Worm (Caenorhabditis elegans) whole organism, young adult: Measurements from ENCODE around the gene F13B9.2.

Experiments used
- C06A6.2 ChIP-seq: fragments of 200-800 bp; sonication (Bioruptor generic); conservative IDR thresholded peaks from 2 replicates; pipeline ENCODE4 v1.3.6; 2022; ENCODE audit warnings: missing genetic modification characterization, missing compliant biosample characterization
- F10E7.11 ChIP-seq: sonication (generic microtip); optimal IDR thresholded peaks from 2 replicates; lab custom pipeline; 2017; ENCODE audit warnings: mild to moderate bottlenecking, missing genetic modification characterization, moderate library complexity, missing compliant biosample characterization
- F22D6.2 ChIP-seq: sonication (generic microtip); optimal IDR thresholded peaks from 2 replicates; lab custom pipeline; 2016; ENCODE audit warnings: mild to moderate bottlenecking, missing genetic modification characterization, missing compliant biosample characterization
- F37B4.10 ChIP-seq: fragments of 200-800 bp; sonication (Bioruptor generic); IDR thresholded peaks from 2 replicates; pipeline ENCODE4 v1.3.6; 2022; ENCODE audit warnings: missing genetic modification characterization, missing compliant biosample characterization
- F39B2.1 ChIP-seq: fragments of 200-800 bp; sonication (Bioruptor generic); IDR thresholded peaks from 2 replicates; pipeline ENCODE4 v1.3.6; 2022; ENCODE audit warnings: missing genetic modification reagents, missing genetic modification characterization, missing compliant biosample characterization
- F52B5.7 ChIP-seq: sonication (generic microtip); optimal IDR thresholded peaks from 2 replicates; lab custom pipeline; 2016; ENCODE audit warnings: mild to moderate bottlenecking, missing genetic modification characterization, missing compliant biosample characterization
- F57A8.1 ChIP-seq: fragments of 200-800 bp; sonication (Bioruptor generic); optimal IDR thresholded peaks from 2 replicates; lab custom pipeline; 2018; ENCODE audit warnings: mild to moderate bottlenecking, missing genetic modification characterization, moderate library complexity, missing compliant biosample characterization
- F57C9.4 ChIP-seq: sonication (generic microtip); optimal IDR thresholded peaks from 2 replicates; lab custom pipeline; 2017; ENCODE audit warnings: mild to moderate bottlenecking, missing genetic modification characterization, missing compliant biosample characterization
- K12H6.12 ChIP-seq: fragments of 200-800 bp; sonication (Bioruptor generic); optimal IDR thresholded peaks from 2 replicates; lab custom pipeline; 2018; ENCODE audit warnings: mild to moderate bottlenecking, missing genetic modification characterization, missing compliant biosample characterization
- Y56A3A.18 ChIP-seq: fragments of 200-800 bp; sonication (Bioruptor generic); IDR thresholded peaks from 2 replicates; pipeline ENCODE4 v1.3.6; 2022; ENCODE audit warnings: missing genetic modification reagents, missing genetic modification characterization, missing compliant biosample characterization
- Y95B8A.8 ChIP-seq: fragments of 200-800 bp; sonication (Bioruptor generic); IDR thresholded peaks from 2 replicates; pipeline ENCODE4 v1.3.6; 2022; ENCODE audit warnings: missing genetic modification reagents, missing genetic modification characterization, missing compliant biosample characterization
- ZK185.1 ChIP-seq: sonication (generic microtip); optimal IDR thresholded peaks from 2 replicates; lab custom pipeline; 2016; ENCODE audit warnings: mild to moderate bottlenecking, missing genetic modification characterization, missing compliant biosample characterization; ENCODE audit not compliant: poor library complexity, severe bottlenecking
- akir-1 ChIP-seq: fragments of 200-800 bp; sonication (Bioruptor generic); optimal IDR thresholded peaks from 2 replicates; lab custom pipeline; 2018; ENCODE audit warnings: mild to moderate bottlenecking, missing genetic modification characterization, moderate library complexity, missing compliant biosample characterization
- aptf-2 ChIP-seq: fragments of 200-800 bp; sonication (Bioruptor generic); conservative IDR thresholded peaks from 2 replicates; pipeline ENCODE4 v1.3.6; 2022; ENCODE audit warnings: missing genetic modification reagents, missing genetic modification characterization, missing compliant biosample characterization
- ccch-3 ChIP-seq: fragments of 200-800 bp; sonication (Bioruptor generic); optimal IDR thresholded peaks from 2 replicates; lab custom pipeline; 2018; ENCODE audit warnings: mild to moderate bottlenecking, missing genetic modification characterization, missing compliant biosample characterization
- ceh-27 ChIP-seq: fragments of 200-800 bp; sonication (Bioruptor generic); optimal IDR thresholded peaks from 2 replicates; lab custom pipeline; 2018; ENCODE audit warnings: mild to moderate bottlenecking, missing genetic modification characterization, moderate library complexity, missing compliant biosample characterization
- ceh-40 ChIP-seq: fragments of 200-800 bp; sonication (Bioruptor generic); IDR thresholded peaks from 2 replicates; pipeline ENCODE4 v1.3.6; 2022; ENCODE audit warnings: missing genetic modification characterization, missing compliant biosample characterization
- ceh-58 ChIP-seq: fragments of 200-800 bp; sonication (Bioruptor generic); IDR thresholded peaks from 2 replicates; pipeline ENCODE4 v1.3.6; 2022; ENCODE audit warnings: missing genetic modification characterization, missing compliant biosample characterization
- ceh-79 ChIP-seq: sonication (generic microtip); optimal IDR thresholded peaks from 2 replicates; lab custom pipeline; 2017; ENCODE audit warnings: mild to moderate bottlenecking, missing genetic modification characterization, missing compliant biosample characterization
- dox-1 ChIP-seq: fragments of 200-800 bp; sonication (Bioruptor generic); IDR thresholded peaks from 2 replicates; pipeline ENCODE4 v1.3.6; 2022; ENCODE audit warnings: missing genetic modification reagents, missing genetic modification characterization, missing compliant biosample characterization
- ekl-4 ChIP-seq: fragments of 200-800 bp; sonication (Bioruptor generic); IDR thresholded peaks from 2 replicates; pipeline ENCODE4 v1.3.6; 2022; ENCODE audit warnings: missing genetic modification reagents, missing genetic modification characterization, missing compliant biosample characterization
- fkh-3 ChIP-seq: sonication (generic microtip); optimal IDR thresholded peaks from 2 replicates; lab custom pipeline; 2016; ENCODE audit warnings: mild to moderate bottlenecking, missing genetic modification characterization, missing compliant biosample characterization
- hsf-1 ChIP-seq: fragments of 200-800 bp; sonication (Bioruptor generic); IDR thresholded peaks from 2 replicates; pipeline ENCODE4 v1.3.6; 2022; ENCODE audit warnings: missing genetic modification reagents, missing genetic modification characterization, missing compliant biosample characterization
- lsl-1 ChIP-seq: fragments of 200-800 bp; sonication (Bioruptor generic); optimal IDR thresholded peaks from 2 replicates; lab custom pipeline; 2018; ENCODE audit warnings: mild to moderate bottlenecking, missing genetic modification characterization, moderate library complexity, missing compliant biosample characterization
- lsy-27 ChIP-seq: sonication (generic microtip); optimal IDR thresholded peaks from 2 replicates; lab custom pipeline; 2017; ENCODE audit warnings: missing genetic modification characterization, mild to moderate bottlenecking, missing compliant biosample characterization, antibody characterized with exemption, missing genotype, borderline replicate concordance; ENCODE audit not compliant: insufficient read depth
- mcd-1 ChIP-seq: fragments of 200-800 bp; sonication (Bioruptor generic); IDR thresholded peaks from 2 replicates; pipeline ENCODE4 v1.3.6; 2022; ENCODE audit warnings: missing genetic modification reagents, missing genetic modification characterization, missing compliant biosample characterization
- mel-28 ChIP-seq: sonication (generic microtip); optimal IDR thresholded peaks from 2 replicates; lab custom pipeline; 2016; ENCODE audit warnings: borderline replicate concordance, mild to moderate bottlenecking, missing genetic modification characterization, missing compliant biosample characterization
- nfyb-1 ChIP-seq: fragments of 200-800 bp; sonication (Bioruptor generic); IDR thresholded peaks from 2 replicates; pipeline ENCODE4 v1.3.6; 2022; ENCODE audit warnings: missing genetic modification reagents, missing genetic modification characterization, missing compliant biosample characterization
- nhr-120 ChIP-seq: fragments of 200-800 bp; sonication (Bioruptor generic); IDR thresholded peaks from 2 replicates; pipeline ENCODE4 v1.3.6; 2022; ENCODE audit warnings: missing genetic modification characterization, missing compliant biosample characterization
- rec-8 ChIP-seq, 2 experiments: sonication (generic microtip); optimal IDR thresholded peaks; 2 replicates each; lab custom pipeline; 2016; ENCODE audit warnings: mild to moderate bottlenecking in 2 of 2, missing genetic modification characterization in 2 of 2, missing genetic modification reagents in 2 of 2, missing genotype in 2 of 2, missing biosample characterization in 1 of 2, missing compliant biosample characterization in 1 of 2, moderate library complexity in 1 of 2
- rpc-1 ChIP-seq, 2 experiments: fragments of 150-350 bp in 1 of 2; sonication (generic microtip) in 1 of 2; optimal IDR thresholded peaks; 2 replicates each; lab custom pipeline; 2014 to 2018; ENCODE audit warnings: missing biosample characterization in 1 of 2, missing genetic modification characterization in 1 of 2, missing genetic modification reagents in 1 of 2, missing genotype in 1 of 2
- sdz-38 ChIP-seq: sonication (generic microtip); optimal IDR thresholded peaks from 2 replicates; lab custom pipeline; 2016; ENCODE audit warnings: missing genotype, missing genetic modification characterization, missing compliant biosample characterization
- snpc-1.3 ChIP-seq: sonication (generic microtip); optimal IDR thresholded peaks from 2 replicates; lab custom pipeline; 2017; ENCODE audit warnings: missing genetic modification characterization, mild to moderate bottlenecking, missing compliant biosample characterization, antibody characterized with exemption, moderate library complexity, missing genotype, missing genetic modification reagents; ENCODE audit not compliant: insufficient read depth
- sptf-2 ChIP-seq: fragments of 200-800 bp; sonication (Bioruptor generic); optimal IDR thresholded peaks from 2 replicates; lab custom pipeline; 2018; ENCODE audit warnings: mild to moderate bottlenecking, missing genetic modification characterization, missing compliant biosample characterization
- tlf-1 ChIP-seq: fragments of 200-800 bp; sonication (Bioruptor generic); optimal IDR thresholded peaks from 2 replicates; lab custom pipeline; 2018; ENCODE audit warnings: mild to moderate bottlenecking, missing genetic modification characterization, missing compliant biosample characterization
- zfh-2 ChIP-seq: fragments of 200-800 bp; sonication (Bioruptor generic); conservative IDR thresholded peaks from 2 replicates; pipeline ENCODE4 v1.3.6; 2022; ENCODE audit warnings: missing genetic modification reagents, missing genetic modification characterization, missing compliant biosample characterization
- ztf-22 ChIP-seq: fragments of 200-800 bp; sonication (Bioruptor generic); optimal IDR thresholded peaks from 2 replicates; lab custom pipeline; 2018; ENCODE audit warnings: mild to moderate bottlenecking, missing genetic modification characterization, moderate library complexity, missing compliant biosample characterization
- ztf-25 ChIP-seq: fragments of 200-800 bp; sonication (Bioruptor generic); IDR thresholded peaks from 2 replicates; pipeline ENCODE4 v1.3.6; 2022; ENCODE audit warnings: missing genetic modification reagents, missing genetic modification characterization, missing compliant biosample characterization

The F13B9.2 gene

DNA sequence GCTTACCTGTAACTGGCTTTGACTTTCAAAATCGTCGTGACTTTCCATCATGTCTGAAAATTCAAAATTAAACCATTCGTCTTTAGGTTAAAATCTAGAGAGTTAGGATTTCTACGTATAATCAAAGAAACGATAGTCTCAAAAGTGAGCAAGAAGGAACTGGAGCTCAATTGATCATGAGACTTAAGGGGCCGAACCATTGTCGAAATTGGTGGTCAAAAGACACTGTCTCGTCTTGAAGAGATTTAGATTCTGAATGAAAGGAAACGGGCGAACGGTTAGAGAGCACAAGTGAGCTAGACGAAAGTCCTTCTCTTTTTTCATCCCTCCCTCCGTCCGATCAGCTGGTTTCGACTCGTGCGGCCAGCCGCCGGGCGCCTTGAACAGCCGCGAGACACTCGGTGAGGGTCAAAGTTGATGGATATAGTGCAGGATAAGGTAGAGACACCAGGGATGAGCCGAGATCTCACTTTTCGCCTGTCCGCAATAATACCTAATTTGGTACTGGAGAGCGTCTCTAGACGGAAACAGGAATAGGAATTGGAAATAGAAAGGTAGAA, 24.3 kb upstream of the F13B9.2 start, which contains the start of gene M60.7:
Gene M60.7 (minus strand): TSS at position 51 of the 560 bp plus-strand sequence.
- TF ChIP-seq Y95B8A.8 (GFP tag; lab: Robert Waterston, UW) (no peak), tlf-1 (GFP tag; lab: Kevin White, UChicago) (no peak), aptf-2 (GFP tag; lab: Robert Waterston, UW) (no peak), F57C9.4 (no peak), Y56A3A.18 (GFP tag; lab: Robert Waterston, UW) (no peak), ceh-27 (GFP tag; lab: Kevin White, UChicago) (no peak), fkh-3 (tag; lab: Kevin White, UChicago) (no peak), nhr-120 (no peak)

DNA sequence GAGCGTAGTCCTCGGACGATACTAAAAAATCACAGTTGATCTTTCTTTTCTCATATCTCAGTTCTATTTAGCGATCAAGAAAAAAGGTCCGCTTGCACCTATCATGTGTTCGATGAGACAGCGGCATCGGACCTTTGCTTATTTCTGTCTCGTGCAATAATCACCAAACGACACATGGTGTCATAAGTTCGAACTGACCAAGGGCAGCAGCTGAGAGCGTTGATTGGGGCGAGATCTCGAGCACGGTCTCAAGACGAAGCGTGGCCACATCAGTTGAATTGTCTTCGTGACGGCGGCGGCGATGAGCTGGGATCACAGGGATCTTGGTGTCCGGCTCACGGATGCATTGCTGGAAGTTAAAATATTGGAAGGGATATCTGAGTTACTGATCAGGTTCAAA, 22.7 kb upstream of the F13B9.2 start:
- no peak for TF ChIP-seq snpc-1.3 (tag; lab: Kevin White, UChicago)
- no peak for TF ChIP-seq ztf-25
- no peak for TF ChIP-seq Y56A3A.18 (GFP tag; lab: Robert Waterston, UW)
- TF ChIP-seq mcd-1 (GFP tag; lab: Robert Waterston, UW): no peak
- no peak for TF ChIP-seq ceh-58 (GFP tag; lab: Robert Waterston, UW)
- no peak for TF ChIP-seq sdz-38 (tag; lab: Kevin White, UChicago)
- TF ChIP-seq C06A6.2: no peak
- TF ChIP-seq ZK185.1: no peak
- no peak for TF ChIP-seq ztf-22
- TF ChIP-seq lsy-27 (tag; lab: Kevin White, UChicago): no peak
- no peak for TF ChIP-seq Y95B8A.8 (GFP tag; lab: Robert Waterston, UW)
- TF ChIP-seq ccch-3 (GFP tag; lab: Kevin White, UChicago): no peak
- no peak for TF ChIP-seq ceh-79 (tag; lab: Kevin White, UChicago)
- TF ChIP-seq ceh-40: no peak
- no peak for TF ChIP-seq zfh-2 (GFP tag; lab: Robert Waterston, UW)
- TF ChIP-seq nfyb-1 (GFP tag; lab: Robert Waterston, UW): no peak
- TF ChIP-seq sptf-2: no peak
- TF ChIP-seq rpc-1 (optimal IDR thresholded peaks at IDR 0.05; lab: Kevin White, UChicago): no peak
- TF ChIP-seq rpc-1 (tag; optimal IDR thresholded peaks at IDR 0.05; lab: Kevin White, UChicago): no peak
- TF ChIP-seq ekl-4 (GFP tag; lab: Robert Waterston, UW): no peak
- no peak for TF ChIP-seq F37B4.10 (GFP tag; lab: Robert Waterston, UW)

- TF ChIP-seq F22D6.2 (tag; lab: Kevin White, UChicago): no peak
- TF ChIP-seq dox-1 (GFP tag; lab: Robert Waterston, UW): no peak
- no peak for TF ChIP-seq mcd-1 (GFP tag; lab: Robert Waterston, UW)
- no peak for TF ChIP-seq akir-1 (GFP tag; lab: Kevin White, UChicago)
- TF ChIP-seq rec-8 (tag; optimal IDR thresholded peaks at IDR 0.05; lab: Kevin White, UChicago): no peak
- TF ChIP-seq F52B5.7 (tag; lab: Kevin White, UChicago): no peak
- no peak for TF ChIP-seq rpc-1 (optimal IDR thresholded peaks at IDR 0.05; lab: Kevin White, UChicago)
- TF ChIP-seq rpc-1 (tag; optimal IDR thresholded peaks at IDR 0.05; lab: Kevin White, UChicago): no peak
- no peak for TF ChIP-seq F10E7.11 (tag; lab: Kevin White, UChicago)
- TF ChIP-seq K12H6.12 (tag; lab: Kevin White, UChicago): no peak
- TF ChIP-seq lsl-1 (GFP tag; lab: Kevin White, UChicago): no peak
- no peak for TF ChIP-seq F57A8.1 (GFP tag; lab: Kevin White, UChicago)
- no peak for TF ChIP-seq mel-28 (tag; lab: Kevin White, UChicago)
- no peak for TF ChIP-seq hsf-1
- TF ChIP-seq lsy-27 (tag; lab: Kevin White, UChicago): no peak
- no peak for TF ChIP-seq F39B2.1 (GFP tag; lab: Robert Waterston, UW)
Measured at ce11 chrX:8268083-8268482, 17.4 kb upstream of the F13B9.2 start.
